Fruit fly (Drosophila melanogaster) whole organism, embryonic: ENCODE results near the gene Dmtn.

Source experiments
- Ada2b ChIP-seq: fragments of 200-800 bp; sonication (Bioruptor generic); IDR thresholded peaks from 2 replicates; pipeline ENCODE4 v1.3.6; 2022; ENCODE audit warnings: missing biosample characterization, missing genetic modification characterization
- CG10274 ChIP-seq: fragments of 200-800 bp; sonication (Bioruptor generic); optimal IDR thresholded peaks from 3 replicates; lab custom pipeline; 2017; ENCODE audit warnings: missing biosample characterization, mild to moderate bottlenecking, missing genetic modification characterization
- CG10543 ChIP-seq: fragments of 200-800 bp; sonication (Bioruptor generic); optimal IDR thresholded peaks from 3 replicates; lab custom pipeline; 2017; ENCODE audit warnings: missing biosample characterization, mild to moderate bottlenecking, missing genetic modification characterization, moderate library complexity
- CG15073 ChIP-seq: fragments of 200-800 bp; sonication (Bioruptor generic); optimal IDR thresholded peaks from 2 replicates; lab custom pipeline; 2016; ENCODE audit warnings: missing biosample characterization, missing genetic modification characterization
- CG15601 ChIP-seq: fragments of 200-800 bp; sonication (Bioruptor generic); optimal IDR thresholded peaks from 3 replicates; lab custom pipeline; 2019; ENCODE audit warnings: missing biosample characterization, mild to moderate bottlenecking, missing genetic modification characterization, moderate library complexity
- CG1602 ChIP-seq: fragments of 200-800 bp; sonication (Bioruptor generic); optimal IDR thresholded peaks from 3 replicates; lab custom pipeline; 2016; ENCODE audit warnings: missing biosample characterization, missing genetic modification characterization
- CG16779 ChIP-seq: fragments of 200-800 bp; sonication (Bioruptor generic); IDR thresholded peaks from 2 replicates; pipeline ENCODE4 v1.3.6; 2022; ENCODE audit warnings: missing biosample characterization, missing genetic modification characterization
- CG17385 ChIP-seq: fragments of 200-800 bp; sonication (Bioruptor generic); optimal IDR thresholded peaks from 3 replicates; lab custom pipeline; 2018; ENCODE audit warnings: missing biosample characterization, mild to moderate bottlenecking, missing genetic modification characterization
- CG17568 ChIP-seq: fragments of 200-800 bp; sonication (Bioruptor generic); optimal IDR thresholded peaks from 2 replicates; lab custom pipeline; 2018; ENCODE audit warnings: missing biosample characterization, mild to moderate bottlenecking, missing genetic modification characterization, moderate library complexity
- CG17802 ChIP-seq: fragments of 200-800 bp; sonication (Bioruptor generic); optimal IDR thresholded peaks from 2 replicates; lab custom pipeline; 2018; ENCODE audit warnings: missing biosample characterization, mild to moderate bottlenecking, missing genetic modification characterization, moderate library complexity
- CG18619 ChIP-seq: fragments of 200-800 bp; sonication (Bioruptor generic); optimal IDR thresholded peaks from 3 replicates; lab custom pipeline; 2017; ENCODE audit warnings: missing biosample characterization, mild to moderate bottlenecking, missing genetic modification characterization
- CG2678 ChIP-seq: fragments of 200-800 bp; sonication (Bioruptor generic); optimal IDR thresholded peaks from 3 replicates; lab custom pipeline; 2019; ENCODE audit warnings: missing biosample characterization, mild to moderate bottlenecking, missing genetic modification characterization, moderate library complexity
- CG6254 ChIP-seq: fragments of 200-800 bp; sonication (Bioruptor generic); optimal IDR thresholded peaks from 3 replicates; lab custom pipeline; 2017; ENCODE audit warnings: mild to moderate bottlenecking, missing biosample characterization, missing genetic modification reagents, missing genetic modification characterization
- CG7357 ChIP-seq: fragments of 200-800 bp; sonication (Bioruptor generic); IDR thresholded peaks from 3 replicates; pipeline ENCODE4 v1.3.6; 2022; ENCODE audit warnings: missing biosample characterization, missing genetic modification characterization
- CG8478 ChIP-seq: fragments of >200 bp; optimal IDR thresholded peaks from 2 replicates; lab custom pipeline; 2018
- Dfd ChIP-seq, 2 experiments: fragments of >200 bp; optimal IDR thresholded peaks; 2 replicates each; lab custom pipeline; 2017; ENCODE audit warnings: missing biosample characterization in 2 of 2, missing genetic modification characterization in 2 of 2
- Ets97D ChIP-seq: fragments of 200-800 bp; sonication (Bioruptor generic); optimal IDR thresholded peaks from 3 replicates; lab custom pipeline; 2016; ENCODE audit warnings: missing biosample characterization, missing genetic modification characterization
- Fer2 ChIP-seq: fragments of 200-800 bp; sonication (Bioruptor generic); optimal IDR thresholded peaks from 2 replicates; lab custom pipeline; 2018; ENCODE audit warnings: missing biosample characterization, mild to moderate bottlenecking, missing genetic modification characterization, moderate library complexity
- HLH4C ChIP-seq: fragments of 200-800 bp; sonication (Bioruptor generic); IDR thresholded peaks from 3 replicates; pipeline ENCODE4 v1.3.6; 2022; ENCODE audit warnings: missing biosample characterization, missing genetic modification characterization; ENCODE audit not compliant: partially characterized antibody
- HLH54F ChIP-seq: fragments of 200-800 bp; sonication (Bioruptor generic); optimal IDR thresholded peaks from 3 replicates; lab custom pipeline; 2016; ENCODE audit warnings: missing biosample characterization, missing genetic modification characterization
- Hey ChIP-seq: fragments of 200-800 bp; sonication (Bioruptor generic); optimal IDR thresholded peaks from 3 replicates; lab custom pipeline; 2018; ENCODE audit warnings: missing biosample characterization, mild to moderate bottlenecking, missing genetic modification characterization
- Jarid2 ChIP-seq: fragments of 200-800 bp; sonication (Bioruptor generic); optimal IDR thresholded peaks from 3 replicates; lab custom pipeline; 2017; ENCODE audit warnings: mild to moderate bottlenecking, missing biosample characterization, missing genetic modification reagents, missing genetic modification characterization
- Max ChIP-seq: fragments of 200-800 bp; sonication (Bioruptor generic); optimal IDR thresholded peaks from 2 replicates; lab custom pipeline; 2016; ENCODE audit warnings: missing biosample characterization, mild to moderate bottlenecking, missing genetic modification characterization
- NC2α ChIP-seq: fragments of 200-800 bp; sonication (Bioruptor generic); optimal IDR thresholded peaks from 2 replicates; lab custom pipeline; 2016; ENCODE audit warnings: missing biosample characterization, missing genetic modification characterization
- NK7.1 ChIP-seq: fragments of 200-800 bp; sonication (Bioruptor generic); optimal IDR thresholded peaks from 3 replicates; lab custom pipeline; 2016; ENCODE audit warnings: missing biosample characterization, missing genetic modification characterization
- Nf-YA ChIP-seq: fragments of 200-800 bp; sonication (Bioruptor generic); IDR thresholded peaks from 2 replicates; pipeline ENCODE4 v1.3.6; 2022; ENCODE audit warnings: missing biosample characterization, missing genetic modification characterization
- Sin3A ChIP-seq: fragments of >200 bp; optimal IDR thresholded peaks from 2 replicates; lab custom pipeline; 2018
- ase ChIP-seq: fragments of 200-800 bp; sonication (Bioruptor generic); IDR thresholded peaks from 3 replicates; pipeline ENCODE4 v1.3.6; 2022; ENCODE audit warnings: missing biosample characterization, missing genetic modification characterization
- bbx ChIP-seq: fragments of 200-800 bp; sonication (Bioruptor generic); IDR thresholded peaks from 2 replicates; pipeline ENCODE4 v1.3.6; 2022; ENCODE audit warnings: missing biosample characterization, missing genetic modification characterization; ENCODE audit not compliant: partially characterized antibody
- bcd ChIP-seq: fragments of 200-800 bp; sonication (Bioruptor generic); optimal IDR thresholded peaks from 2 replicates; lab custom pipeline; 2017; ENCODE audit warnings: missing biosample characterization, mild to moderate bottlenecking, missing genetic modification characterization
- chif ChIP-seq, 2 experiments: fragments of 200-800 bp; sonication (Bioruptor generic); optimal IDR thresholded peaks; 3 replicates each; lab custom pipeline; 2016; ENCODE audit warnings: missing biosample characterization in 2 of 2, missing genetic modification characterization in 2 of 2
- chinmo ChIP-seq: fragments of 200-800 bp; sonication (Bioruptor generic); IDR thresholded peaks from 4 replicates; pipeline ENCODE4 v1.3.6; 2022; ENCODE audit warnings: missing biosample characterization, missing genetic modification characterization; ENCODE audit not compliant: partially characterized antibody
- ci ChIP-seq: fragments of 200-800 bp; sonication (Bioruptor generic); IDR thresholded peaks from 3 replicates; pipeline ENCODE4 v1.3.6; 2022; ENCODE audit warnings: missing biosample characterization, missing genetic modification characterization
- dimm ChIP-seq: fragments of 200-800 bp; sonication (Bioruptor generic); IDR thresholded peaks from 2 replicates; pipeline ENCODE4 v1.3.6; 2022; ENCODE audit warnings: missing biosample characterization, missing genetic modification characterization
- dysf ChIP-seq: fragments of 200-800 bp; sonication (Bioruptor generic); IDR thresholded peaks from 3 replicates; pipeline ENCODE4 v1.3.6; 2022; ENCODE audit warnings: missing biosample characterization, missing genetic modification characterization
- emc ChIP-seq: fragments of 200-800 bp; sonication (Bioruptor generic); optimal IDR thresholded peaks from 2 replicates; lab custom pipeline; 2016; ENCODE audit warnings: missing biosample characterization, missing genetic modification characterization
- esg ChIP-seq: fragments of 200-800 bp; sonication (Bioruptor generic); conservative IDR thresholded peaks from 2 replicates; pipeline ENCODE4 v1.3.6; 2022; ENCODE audit warnings: missing biosample characterization, missing genetic modification characterization
- ewg ChIP-seq: fragments of 200-800 bp; sonication (Bioruptor generic); optimal IDR thresholded peaks from 3 replicates; lab custom pipeline; 2017; ENCODE audit warnings: mild to moderate bottlenecking, missing biosample characterization, missing genetic modification reagents, missing genetic modification characterization
- fd3F ChIP-seq: fragments of 200-800 bp; sonication (Bioruptor generic); optimal IDR thresholded peaks from 2 replicates; lab custom pipeline; 2018; ENCODE audit warnings: missing biosample characterization, mild to moderate bottlenecking, missing genetic modification characterization, moderate library complexity
- gce ChIP-seq: fragments of 200-800 bp; sonication (Bioruptor generic); IDR thresholded peaks from 3 replicates; pipeline ENCODE4 v1.3.6; 2022; ENCODE audit warnings: missing biosample characterization, missing genetic modification characterization
- inv ChIP-seq: fragments of 200-800 bp; sonication (Bioruptor generic); IDR thresholded peaks from 2 replicates; pipeline ENCODE4 v1.3.6; 2022; ENCODE audit warnings: missing biosample characterization, missing genetic modification characterization; ENCODE audit not compliant: partially characterized antibody
- mld ChIP-seq: fragments of 200-800 bp; sonication (Bioruptor generic); IDR thresholded peaks from 3 replicates; pipeline ENCODE4 v1.3.6; 2022; ENCODE audit warnings: missing biosample characterization, missing genetic modification characterization; ENCODE audit not compliant: partially characterized antibody
- nerfin-1 ChIP-seq: fragments of 200-800 bp; sonication (Bioruptor generic); optimal IDR thresholded peaks from 3 replicates; lab custom pipeline; 2019; ENCODE audit warnings: missing biosample characterization, mild to moderate bottlenecking, missing genetic modification characterization, moderate library complexity
- peb ChIP-seq: fragments of 200-800 bp; sonication (Bioruptor generic); IDR thresholded peaks from 2 replicates; pipeline ENCODE4 v1.3.6; 2022; ENCODE audit warnings: missing biosample characterization, missing genetic modification characterization
- phol ChIP-seq: fragments of 200-800 bp; sonication (Bioruptor generic); optimal IDR thresholded peaks from 3 replicates; lab custom pipeline; 2018; ENCODE audit warnings: missing biosample characterization, mild to moderate bottlenecking, missing genetic modification characterization, moderate library complexity
- ro ChIP-seq: fragments of 200-800 bp; sonication (Bioruptor generic); IDR thresholded peaks from 2 replicates; pipeline ENCODE4 v1.3.6; 2022; ENCODE audit warnings: missing biosample characterization, missing genetic modification characterization
- so ChIP-seq: fragments of 200-800 bp; sonication (Bioruptor generic); IDR thresholded peaks from 3 replicates; pipeline ENCODE4 v1.3.6; 2022; ENCODE audit warnings: missing biosample characterization, missing genetic modification characterization
- sr ChIP-seq: fragments of 200-800 bp; sonication (Bioruptor generic); IDR thresholded peaks from 3 replicates; pipeline ENCODE4 v1.3.6; 2022; ENCODE audit warnings: missing biosample characterization, missing genetic modification characterization
- tin ChIP-seq: fragments of 200-800 bp; sonication (Bioruptor generic); optimal IDR thresholded peaks from 3 replicates; lab custom pipeline; 2016; ENCODE audit warnings: missing biosample characterization, missing genetic modification characterization
- tup ChIP-seq: fragments of 200-800 bp; sonication (Bioruptor generic); optimal IDR thresholded peaks from 2 replicates; lab custom pipeline; 2016; ENCODE audit warnings: missing biosample characterization, mild to moderate bottlenecking, missing genetic modification characterization, moderate library complexity

Gene Dmtn

dm6 chr3R:6423984-6424602 lies 18.4 kb upstream of the Dmtn start (continued):
- peak; percentile 80 for TF ChIP-seq nerfin-1 (tag; lab: Kevin White, UChicago)
- peak; percentile 76 for TF ChIP-seq ase (GFP tag; lab: Robert Waterston, UW)
- TF ChIP-seq CG10543 (GFP tag; lab: Kevin White, UChicago) = peak; percentile 87
- TF ChIP-seq Hey = peak; percentile 70
- peak; percentile 85 for TF ChIP-seq Max (GFP tag; lab: Kevin White, UChicago)
- peak; percentile 66 for TF ChIP-seq CG10274
- peak; percentile 79 for TF ChIP-seq CG17802
- no peak for TF ChIP-seq inv (GFP tag; lab: Robert Waterston, UW)
- peak; percentile 82 for TF ChIP-seq CG7357
- peak; percentile 84 for TF ChIP-seq fd3F (GFP tag; lab: Kevin White, UChicago)
- TF ChIP-seq phol (tag; lab: Kevin White, UChicago) = peak; percentile 87
- peak; percentile 89 for TF ChIP-seq NK7.1
- TF ChIP-seq CG15073 (GFP tag; lab: Kevin White, UChicago) = peak; percentile 52
- TF ChIP-seq esg (GFP tag; lab: Robert Waterston, UW) = peak; percentile 89
- TF ChIP-seq chif (GFP tag; optimal IDR thresholded peaks at IDR 0.05; lab: Kevin White, UChicago) = peak; percentile 89 to 93
- no peak for TF ChIP-seq HLH4C (GFP tag; lab: Robert Waterston, UW)
- peak; percentile 87 for TF ChIP-seq CG18619
- peak; percentile 87 for TF ChIP-seq CG15601 (tag; lab: Kevin White, UChicago)
- peak; percentile 48; the same call in 1 of the 2 replicates for TF ChIP-seq CG16779 (GFP tag; lab: Robert Waterston, UW)
- TF ChIP-seq Nf-YA (GFP tag; lab: Robert Waterston, UW) = peak; percentile 78
- TF ChIP-seq HLH54F (GFP tag; lab: Kevin White, UChicago) = peak; percentile 91
- TF ChIP-seq mld (GFP tag; lab: Robert Waterston, UW) = no peak; the same call in 2 of the 3 replicates
- TF ChIP-seq bcd = peak; percentile 91
- no peak for TF ChIP-seq bbx (GFP tag; lab: Robert Waterston, UW)
- TF ChIP-seq ewg (GFP tag; lab: Kevin White, UChicago) = peak; percentile 79
- peak; percentile 91 for TF ChIP-seq gce
- peak; percentile 85 for TF ChIP-seq tup (GFP tag; lab: Kevin White, UChicago)
- TF ChIP-seq chinmo = 0 out of 4 replicates have a peak, but pooled peaks have one; percentile 55
- peak; percentile 89 for TF ChIP-seq Ada2b
- peak; percentile 64; the same call in 2 of the 3 replicates for TF ChIP-seq sr (GFP tag; lab: Robert Waterston, UW)
- TF ChIP-seq Dfd (GFP tag; optimal IDR thresholded peaks at IDR 0.05; lab: Kevin White, UChicago) = no peak
- TF ChIP-seq ci (GFP tag; lab: Robert Waterston, UW) = peak; percentile 94
- TF ChIP-seq CG1602 (GFP tag; lab: Kevin White, UChicago) = peak; percentile 88
- peak; percentile 88 for TF ChIP-seq peb (GFP tag; lab: Robert Waterston, UW)
- TF ChIP-seq Ets97D (GFP tag; lab: Kevin White, UChicago) = peak; percentile 72
- TF ChIP-seq Jarid2 (GFP tag; lab: Kevin White, UChicago) = peak; percentile 63
- TF ChIP-seq CG17385 (GFP tag; lab: Kevin White, UChicago) = peak; percentile 91
- peak; percentile 81 for TF ChIP-seq NC2α
- peak; percentile 85; the same call in 2 of the 3 replicates for TF ChIP-seq so (GFP tag; lab: Robert Waterston, UW)
- TF ChIP-seq tin (GFP tag; lab: Kevin White, UChicago) = peak; percentile 94
- TF ChIP-seq CG8478 = no peak
- peak; percentile 94 for TF ChIP-seq CG2678
- TF ChIP-seq dimm (GFP tag; lab: Robert Waterston, UW) = peak; percentile 85
- peak; percentile 94 for TF ChIP-seq dysf
- peak; percentile 84 for TF ChIP-seq CG6254 (GFP tag; lab: Kevin White, UChicago)
- TF ChIP-seq emc (GFP tag; lab: Kevin White, UChicago) = peak; percentile 59
- TF ChIP-seq CG17568 (GFP tag; lab: Kevin White, UChicago) = peak; percentile 87
- TF ChIP-seq Sin3A (lab: Kevin White, UChicago) = no peak
- TF ChIP-seq ro (GFP tag; lab: Robert Waterston, UW) = peak; percentile 73; the same call in 1 of the 2 replicates
- peak; percentile 70 for TF ChIP-seq Fer2 (tag; lab: Kevin White, UChicago)
